Fruit fly (Drosophila melanogaster) whole organism, embryonic: ENCODE data around the gene CG18596.

Source experiments
- CG10267 ChIP-seq: fragments of 200-800 bp; sonication (Bioruptor generic); optimal IDR thresholded peaks from 2 replicates; lab custom pipeline; 2018; ENCODE audit warnings: missing biosample characterization, mild to moderate bottlenecking, missing genetic modification characterization, moderate library complexity
- CG10462 ChIP-seq: fragments of 200-800 bp; sonication (Bioruptor generic); optimal IDR thresholded peaks from 2 replicates; lab custom pipeline; 2016; ENCODE audit warnings: missing biosample characterization, missing genetic modification characterization
- CG10543 ChIP-seq: fragments of 200-800 bp; sonication (Bioruptor generic); optimal IDR thresholded peaks from 3 replicates; lab custom pipeline; 2017; ENCODE audit warnings: missing biosample characterization, mild to moderate bottlenecking, missing genetic modification characterization, moderate library complexity
- CG12299 ChIP-seq: fragments of 200-800 bp; sonication (Bioruptor generic); optimal IDR thresholded peaks from 2 replicates; lab custom pipeline; 2018; ENCODE audit warnings: missing biosample characterization, mild to moderate bottlenecking, missing genetic modification characterization
- CG18262 ChIP-seq: fragments of 200-800 bp; optimal IDR thresholded peaks from 3 replicates; lab custom pipeline; 2019; ENCODE audit warnings: missing biosample characterization, mild to moderate bottlenecking, missing genetic modification characterization, moderate library complexity
- CG18476 ChIP-seq: fragments of 200-800 bp; sonication (Bioruptor generic); optimal IDR thresholded peaks from 2 replicates; lab custom pipeline; 2016; ENCODE audit warnings: missing biosample characterization, mild to moderate bottlenecking, missing genetic modification characterization
- CG30020 ChIP-seq: fragments of 200-800 bp; optimal IDR thresholded peaks from 2 replicates; lab custom pipeline; 2019; ENCODE audit warnings: missing biosample characterization, mild to moderate bottlenecking, missing genetic modification characterization, moderate library complexity
- CG3163 ChIP-seq: fragments of 200-800 bp; sonication (Bioruptor generic); optimal IDR thresholded peaks from 3 replicates; lab custom pipeline; 2016; ENCODE audit warnings: missing biosample characterization, missing genetic modification characterization
- CG3995 ChIP-seq: fragments of 200-800 bp; sonication (Bioruptor generic); optimal IDR thresholded peaks from 3 replicates; lab custom pipeline; 2016; ENCODE audit warnings: missing biosample characterization, missing genetic modification characterization
- CG6654 ChIP-seq: fragments of 200-800 bp; sonication (Bioruptor generic); optimal IDR thresholded peaks from 2 replicates; lab custom pipeline; 2017; ENCODE audit warnings: missing biosample characterization, mild to moderate bottlenecking, missing genetic modification characterization
- CG7372 ChIP-seq: fragments of 200-800 bp; sonication (Bioruptor generic); IDR thresholded peaks from 2 replicates; pipeline ENCODE4 v1.3.6; 2022; ENCODE audit warnings: missing biosample characterization, missing genetic modification characterization
- CG7987 ChIP-seq: fragments of 200-800 bp; sonication (Bioruptor generic); optimal IDR thresholded peaks from 2 replicates; lab custom pipeline; 2018; ENCODE audit warnings: missing biosample characterization, mild to moderate bottlenecking, missing genetic modification characterization, moderate library complexity
- D ChIP-seq, 2 experiments: fragments of 200-800 bp in 1 of 2; fragments of >200 bp in 1 of 2; sonication (Bioruptor generic) in 1 of 2; optimal IDR thresholded peaks; 2 replicates in 1 of 2; 3 replicates in 1 of 2; lab custom pipeline; 2017; ENCODE audit warnings: mild to moderate bottlenecking in 1 of 2, missing biosample characterization in 1 of 2, missing genetic modification characterization in 1 of 2, missing genetic modification reagents in 1 of 2
- D19A ChIP-seq: fragments of 200-800 bp; optimal IDR thresholded peaks from 3 replicates; lab custom pipeline; 2019; ENCODE audit warnings: missing biosample characterization, mild to moderate bottlenecking, missing genetic modification characterization, moderate library complexity
- Dip2 ChIP-seq: fragments of 200-800 bp; sonication (Bioruptor generic); IDR thresholded peaks from 2 replicates; pipeline ENCODE4 v1.3.6; 2022; ENCODE audit warnings: missing biosample characterization, missing genetic modification characterization
- Doc3 ChIP-seq: fragments of 200-800 bp; sonication (Bioruptor generic); IDR thresholded peaks from 3 replicates; pipeline ENCODE4 v1.3.6; 2022; ENCODE audit warnings: missing biosample characterization, missing genetic modification characterization; ENCODE audit not compliant: partially characterized antibody
- Hmx ChIP-seq: fragments of 200-800 bp; sonication (Bioruptor generic); optimal IDR thresholded peaks from 2 replicates; lab custom pipeline; 2016; ENCODE audit warnings: missing biosample characterization, missing genetic modification characterization
- NC2α ChIP-seq: fragments of 200-800 bp; sonication (Bioruptor generic); optimal IDR thresholded peaks from 2 replicates; lab custom pipeline; 2016; ENCODE audit warnings: missing biosample characterization, missing genetic modification characterization
- Nf-YB ChIP-seq: fragments of 200-800 bp; sonication (Bioruptor generic); optimal IDR thresholded peaks from 3 replicates; lab custom pipeline; 2019; ENCODE audit warnings: missing biosample characterization, mild to moderate bottlenecking, missing genetic modification characterization, moderate library complexity
- Opbp ChIP-seq: fragments of 200-800 bp; sonication (Bioruptor generic); IDR thresholded peaks from 3 replicates; pipeline ENCODE4 v1.3.6; 2022; ENCODE audit warnings: missing biosample characterization, missing genetic modification characterization; ENCODE audit not compliant: partially characterized antibody
- Pdp1 ChIP-seq, 2 experiments: fragments of 200-800 bp; sonication (Bioruptor generic); optimal IDR thresholded peaks; 3 replicates each; lab custom pipeline; 2016; ENCODE audit warnings: missing biosample characterization in 2 of 2, missing genetic modification characterization in 2 of 2, mild to moderate bottlenecking in 1 of 2, moderate library complexity in 1 of 2
- Side ChIP-seq: fragments of 200-800 bp; sonication (Bioruptor generic); optimal IDR thresholded peaks from 2 replicates; lab custom pipeline; 2016; ENCODE audit warnings: missing biosample characterization, missing genetic modification characterization
- Sin3A ChIP-seq: fragments of >200 bp; optimal IDR thresholded peaks from 2 replicates; lab custom pipeline; 2018
- Tbp ChIP-seq: fragments of >200 bp; optimal IDR thresholded peaks from 2 replicates; lab custom pipeline; 2018; ENCODE audit warnings: missing biosample characterization, missing genetic modification characterization
- YL-1 ChIP-seq: fragments of 200-800 bp; sonication (Bioruptor generic); optimal IDR thresholded peaks from 3 replicates; lab custom pipeline; 2017; ENCODE audit warnings: missing biosample characterization, mild to moderate bottlenecking, missing genetic modification characterization
- ab ChIP-seq: fragments of 200-800 bp; sonication (Bioruptor generic); optimal IDR thresholded peaks from 2 replicates; lab custom pipeline; 2016; ENCODE audit warnings: missing biosample characterization, missing genetic modification characterization
- aop ChIP-seq: fragments of 200-800 bp; sonication (Bioruptor generic); IDR thresholded peaks from 2 replicates; pipeline ENCODE4 v1.3.6; 2022; ENCODE audit warnings: missing biosample characterization, missing genetic modification characterization
- az2 ChIP-seq: fragments of 200-800 bp; sonication (Bioruptor generic); optimal IDR thresholded peaks from 3 replicates; lab custom pipeline; 2016; ENCODE audit warnings: missing biosample characterization, missing genetic modification characterization
- crc ChIP-seq: fragments of 200-800 bp; sonication (Bioruptor generic); optimal IDR thresholded peaks from 2 replicates; lab custom pipeline; 2016; ENCODE audit warnings: missing biosample characterization, missing genetic modification characterization
- croc ChIP-seq: fragments of 200-800 bp; sonication (Bioruptor generic); conservative IDR thresholded peaks from 3 replicates; pipeline ENCODE4 v1.3.6; 2022; ENCODE audit warnings: missing biosample characterization, missing genetic modification characterization
- dmrt99B ChIP-seq: fragments of 200-800 bp; sonication (Bioruptor generic); optimal IDR thresholded peaks from 2 replicates; lab custom pipeline; 2018; ENCODE audit warnings: missing biosample characterization, mild to moderate bottlenecking, missing genetic modification characterization, moderate library complexity
- en ChIP-seq: fragments of 200-800 bp; sonication (Bioruptor generic); optimal IDR thresholded peaks from 2 replicates; lab custom pipeline; 2016; ENCODE audit warnings: missing biosample characterization, missing genetic modification characterization
- exex ChIP-seq: fragments of 200-800 bp; sonication (Bioruptor generic); optimal IDR thresholded peaks from 4 replicates; lab custom pipeline; 2018; ENCODE audit warnings: missing biosample characterization, mild to moderate bottlenecking, missing genetic modification characterization, moderate library complexity
- fd3F ChIP-seq: fragments of 200-800 bp; sonication (Bioruptor generic); optimal IDR thresholded peaks from 2 replicates; lab custom pipeline; 2018; ENCODE audit warnings: missing biosample characterization, mild to moderate bottlenecking, missing genetic modification characterization, moderate library complexity
- grn ChIP-seq: fragments of 200-800 bp; sonication (Bioruptor generic); optimal IDR thresholded peaks from 3 replicates; lab custom pipeline; 2017; ENCODE audit warnings: missing biosample characterization, missing genetic modification characterization
- gsb ChIP-seq: fragments of 200-800 bp; sonication (Bioruptor generic); IDR thresholded peaks from 2 replicates; pipeline ENCODE4 v1.3.6; 2022; ENCODE audit warnings: missing biosample characterization, missing genetic modification characterization
- her ChIP-seq: fragments of 200-800 bp; sonication (Bioruptor generic); optimal IDR thresholded peaks from 2 replicates; lab custom pipeline; 2016; ENCODE audit warnings: missing biosample characterization, missing genetic modification characterization
- jing ChIP-seq: fragments of 200-800 bp; sonication (Bioruptor generic); optimal IDR thresholded peaks from 2 replicates; lab custom pipeline; 2018; ENCODE audit warnings: missing biosample characterization, mild to moderate bottlenecking, missing genetic modification characterization
- luna ChIP-seq: fragments of 200-800 bp; sonication (Bioruptor generic); optimal IDR thresholded peaks from 2 replicates; lab custom pipeline; 2016; ENCODE audit warnings: missing biosample characterization, missing genetic modification characterization
- nerfin-2 ChIP-seq: fragments of 200-800 bp; sonication (Bioruptor generic); IDR thresholded peaks from 2 replicates; pipeline ENCODE4 v1.3.6; 2022; ENCODE audit warnings: missing biosample characterization, missing genetic modification characterization; ENCODE audit not compliant: partially characterized antibody
- nom ChIP-seq: fragments of 200-800 bp; sonication (Bioruptor generic); optimal IDR thresholded peaks from 2 replicates; lab custom pipeline; 2017; ENCODE audit warnings: missing biosample characterization, missing genetic modification characterization, mild to moderate bottlenecking, moderate library complexity, missing genetic modification reagents
- otp ChIP-seq: fragments of 200-800 bp; sonication (Bioruptor generic); IDR thresholded peaks from 3 replicates; pipeline ENCODE4, ENCODE4 v1.3.6; 2022; ENCODE audit warnings: missing biosample characterization, missing genetic modification characterization
- prd ChIP-seq, 3 experiments: fragments of >200 bp in 2 of 3; fragments of 200-800 bp in 1 of 3; sonication (Bioruptor generic) in 1 of 3; optimal IDR thresholded peaks in 2 of 3; IDR thresholded peaks in 1 of 3; 2 replicates in 2 of 3; 3 replicates in 1 of 3; pipeline versions ENCODE4 v1.3.6 to Lab custom; 2017 to 2022; ENCODE audit warnings: missing biosample characterization in 1 of 3, missing genetic modification characterization in 1 of 3
- salm ChIP-seq: fragments of 200-800 bp; sonication (Bioruptor generic); optimal IDR thresholded peaks from 2 replicates; lab custom pipeline; 2018; ENCODE audit warnings: missing biosample characterization, mild to moderate bottlenecking, missing genetic modification characterization
- sens-2 ChIP-seq: fragments of 200-800 bp; sonication (Bioruptor generic); IDR thresholded peaks from 2 replicates; pipeline ENCODE4 v1.3.6; 2022; ENCODE audit warnings: missing biosample characterization, missing genetic modification characterization
- seq ChIP-seq: fragments of 200-800 bp; sonication (Bioruptor generic); IDR thresholded peaks from 2 replicates; pipeline ENCODE4 v1.3.6; 2022; ENCODE audit warnings: missing biosample characterization, missing genetic modification characterization
- wek ChIP-seq: fragments of 200-800 bp; sonication (Bioruptor generic); optimal IDR thresholded peaks from 3 replicates; lab custom pipeline; 2018; ENCODE audit warnings: missing biosample characterization, mild to moderate bottlenecking, missing genetic modification characterization, moderate library complexity
- yki ChIP-seq: fragments of >200 bp; optimal IDR thresholded peaks from 3 replicates; lab custom pipeline; 2018

The CG18596 gene

DNA sequence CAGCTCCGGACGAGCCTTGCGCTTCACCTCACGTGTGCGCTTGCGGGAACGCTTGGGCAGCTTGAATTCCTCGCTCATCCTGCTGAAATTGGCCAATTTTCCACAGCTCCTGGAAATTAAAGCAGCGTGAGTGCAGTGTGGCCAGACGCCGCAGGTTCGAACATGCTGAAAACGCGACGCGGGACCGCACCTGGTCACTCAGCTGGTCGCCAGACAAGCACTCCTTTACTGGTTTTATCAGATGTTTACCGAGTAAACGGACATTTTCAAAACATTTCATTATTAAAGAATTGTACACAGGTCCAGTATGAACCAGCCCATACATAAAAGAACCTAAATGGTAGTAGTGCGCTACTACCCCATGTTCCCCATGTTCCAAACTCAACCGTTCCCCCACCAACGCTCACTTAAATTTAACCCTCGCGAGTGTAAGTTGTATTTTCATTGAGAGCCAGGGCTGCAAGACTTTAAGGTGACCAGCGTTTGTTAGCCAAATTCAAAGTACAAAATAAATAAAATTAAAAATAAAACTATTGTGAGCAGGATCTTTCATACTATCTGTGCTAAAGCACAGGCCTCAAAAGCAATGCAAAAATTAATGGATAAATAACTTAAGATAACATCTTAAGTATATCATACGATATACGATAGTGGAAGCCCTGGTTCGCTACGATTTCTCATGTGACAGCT, 13.4 kb upstream of the CG18596 start, which contains the start of the genes JMJD6, CG7071 and Muted (continued):
- TF ChIP-seq Pdp1 (GFP tag; optimal IDR thresholded peaks at IDR 0.05; lab: Kevin White, UChicago) (peak; percentile 81 to 91), nerfin-2 (GFP tag; lab: Robert Waterston, UW) (peak; percentile 53; the same call in 1 of the 2 replicates), Opbp (peak; percentile 60; the same call in 1 of the 3 replicates), gsb (peak; percentile 66), CG18262 (tag; lab: Kevin White, UChicago) (peak; percentile 76), her (GFP tag; lab: Kevin White, UChicago) (peak; percentile 30), Tbp (peak; percentile 42), az2 (GFP tag; lab: Kevin White, UChicago) (peak; percentile 94), CG10267 (tag; lab: Kevin White, UChicago) (peak; percentile 86), Sin3A (lab: Kevin White, UChicago) (peak; percentile 88), ab (peak; percentile 70), grn (peak; percentile 98), nom (GFP tag; lab: Kevin White, UChicago) (peak; percentile 78), CG3995 (GFP tag; lab: Kevin White, UChicago) (peak; percentile 71), CG3163 (peak; percentile 33), croc (GFP tag; lab: Robert Waterston, UW) (peak; percentile 86), seq (GFP tag; lab: Robert Waterston, UW) (peak; percentile 93), Side (GFP tag; lab: Kevin White, UChicago) (peak; percentile 79), Nf-YB (peak; percentile 77), luna (peak; percentile 34), prd (optimal IDR thresholded peaks at IDR 0.05; lab: Kevin White, UChicago) (no peak), prd (GFP tag; IDR thresholded peaks at IDR 0.05; lab: Robert Waterston, UW) (peak; percentile 96), Dip2 (peak; percentile 40; the same call in 1 of the 2 replicates), CG18476 (peak; percentile 89), Doc3 (GFP tag; lab: Robert Waterston, UW) (peak; percentile 89), CG6654 (GFP tag; lab: Kevin White, UChicago) (peak; percentile 64), CG7372 (GFP tag; lab: Robert Waterston, UW) (peak; percentile 95), salm (peak; percentile 78), crc (GFP tag; lab: Kevin White, UChicago) (peak; percentile 77), D (optimal IDR thresholded peaks at IDR 0.05; lab: Kevin White, UChicago) (peak; percentile 23), D (GFP tag; optimal IDR thresholded peaks at IDR 0.05; lab: Kevin White, UChicago) (peak; percentile 70), exex (peak; percentile 77), fd3F (peak; percentile 90), sens-2 (GFP tag; lab: Robert Waterston, UW) (peak; percentile 90), wek (GFP tag; lab: Kevin White, UChicago) (no peak), dmrt99B (peak; percentile 78), CG12299 (tag; lab: Kevin White, UChicago) (peak; percentile 91), D19A (tag; lab: Kevin White, UChicago) (peak; percentile 70), yki (lab: Kevin White, UChicago) (no peak), Hmx (GFP tag; lab: Kevin White, UChicago) (peak; percentile 73), otp (GFP tag; lab: Robert Waterston, UW) (peak; percentile 85; the same call in 2 of the 3 replicates), aop (peak; percentile 66; the same call in 1 of the 2 replicates), CG30020 (tag; lab: Kevin White, UChicago) (peak; percentile 90), en (GFP tag; lab: Kevin White, UChicago) (peak; percentile 73), CG7987 (peak; percentile 86), CG10543 (GFP tag; lab: Kevin White, UChicago) (peak; percentile 94), jing (GFP tag; lab: Kevin White, UChicago) (peak; percentile 69), CG10462 (GFP tag; lab: Kevin White, UChicago) (peak; percentile 79), YL-1 (peak; percentile 96), NC2α (GFP tag; lab: Kevin White, UChicago) (peak; percentile 32)
